Worm (Caenorhabditis elegans): Measurements from ENCODE around the gene C17E7.4.

- TF ChIP-seq pqm-1 (tag; optimal IDR thresholded peaks at IDR 0.05) (no peak), ahr-1 (tag; optimal IDR thresholded peaks at IDR 0.05) (no peak), unc-42 (tag; optimal IDR thresholded peaks at IDR 0.05) (no peak), unc-3 (GFP tag; conservative IDR thresholded peaks at IDR 0.05) (no peak), unc-3 (tag; optimal IDR thresholded peaks at IDR 0.05) (no peak), ttx-3 (tag; optimal IDR thresholded peaks at IDR 0.05) (no peak), dve-1 (tag; optimal IDR thresholded peaks at IDR 0.05) (no peak), ceh-9 (tag; optimal IDR thresholded peaks at IDR 0.05) (no peak)
These were observed 15.4 kb upstream of the C17E7.4 start for ce11 chrV:3877242-3877641.

Data from whole organism, late embryonic.